Worm (Caenorhabditis elegans) whole organism, dauer: ENCODE results near the gene lgc-50.

ENCODE experiments used
- unc-62 ChIP-seq: sonication (generic microtip); optimal IDR thresholded peaks from 2 replicates; lab custom pipeline; 2017; ENCODE audit warnings: missing biosample characterization, missing genetic modification reagents, missing genetic modification characterization

Gene lgc-50

DNA sequence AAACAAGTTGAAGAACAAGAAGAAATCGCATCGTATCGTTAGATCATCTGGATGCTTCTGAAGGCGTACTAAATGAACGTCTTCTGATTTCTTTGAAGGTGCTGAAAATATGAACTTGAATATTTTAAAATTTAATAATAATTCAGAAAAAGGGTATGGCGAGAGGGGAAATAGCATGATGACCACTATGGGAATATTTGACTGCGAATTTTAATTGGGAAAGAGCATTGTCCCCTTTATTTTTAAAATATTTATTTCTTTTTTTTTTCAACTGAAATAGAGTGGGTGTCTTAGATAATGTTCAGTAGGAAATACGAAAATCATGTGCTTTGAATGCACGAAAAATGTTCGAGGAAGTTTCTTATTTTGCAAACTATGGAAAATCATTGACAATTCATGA is at the start of gene lgc-50:
TSS of gene lgc-50 (minus strand) at position 101 of the 400 bp plus-strand sequence.
- TF ChIP-seq unc-62 (GFP tag; lab: Kevin White, UChicago): no peak

DNA sequence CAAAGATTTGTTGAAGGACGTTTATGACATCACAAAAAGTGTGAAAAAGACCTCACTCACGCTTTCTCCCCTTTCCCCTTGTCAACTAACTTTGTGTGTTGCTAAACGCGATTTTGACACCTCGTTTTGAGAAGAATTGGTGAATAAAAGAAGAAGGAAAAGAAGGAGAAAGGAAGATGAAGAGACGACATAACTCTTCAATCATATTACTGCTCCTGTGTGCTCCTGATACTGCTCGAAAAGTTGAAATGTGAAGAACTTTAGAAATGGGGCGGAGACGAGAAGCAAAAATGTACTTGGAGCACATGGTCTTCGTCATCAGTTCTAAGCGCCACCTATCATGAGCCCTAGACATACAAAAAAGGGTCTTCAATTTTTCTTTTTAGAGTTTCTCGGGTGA is 3.8 kb upstream of the lgc-50 start:
- no peak for TF ChIP-seq unc-62 (GFP tag; lab: Kevin White, UChicago)

DNA sequence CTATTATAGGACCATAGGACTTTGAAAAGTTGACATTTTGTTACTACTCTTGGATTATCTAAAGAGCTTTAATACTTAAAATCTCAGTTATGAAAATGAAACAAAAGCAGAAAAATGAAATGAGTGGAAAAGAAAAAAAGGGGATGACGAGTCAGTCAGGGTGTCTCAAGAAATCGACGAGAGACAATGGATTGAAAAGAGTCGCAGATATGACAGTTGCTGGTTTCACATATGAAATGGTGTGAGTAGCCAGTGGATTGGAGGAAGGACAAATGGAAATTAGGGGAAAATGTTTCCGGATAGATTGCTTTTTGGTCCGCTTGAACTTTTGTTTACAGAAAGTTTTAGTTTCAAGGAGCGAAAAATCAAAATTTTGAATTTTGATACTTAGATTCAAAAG is 1.9 kb upstream of the lgc-50 start:
- no peak for TF ChIP-seq unc-62 (GFP tag; lab: Kevin White, UChicago)

DNA sequence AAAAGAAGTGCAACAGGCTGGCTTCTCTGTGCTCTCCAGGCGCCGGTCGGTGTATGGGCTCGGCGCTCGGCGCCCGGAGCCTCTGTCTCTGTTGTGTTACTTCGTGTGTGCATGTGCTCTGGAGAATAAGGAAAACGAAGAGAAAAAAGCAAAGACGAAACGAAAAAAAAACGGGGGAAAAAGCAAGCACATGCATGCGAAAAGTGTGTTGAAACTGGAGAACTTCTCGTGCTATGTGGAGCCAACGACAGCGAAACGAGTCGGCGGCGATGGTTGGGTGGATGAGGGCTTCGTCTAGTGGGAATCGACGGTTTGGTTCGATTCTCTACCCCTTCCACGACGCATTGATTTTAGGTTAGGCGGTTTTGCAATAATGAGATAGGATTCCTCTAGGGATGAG is 7.9 kb downstream of the lgc-50 start:
- TF ChIP-seq unc-62 (GFP tag; lab: Kevin White, UChicago): no peak

DNA sequence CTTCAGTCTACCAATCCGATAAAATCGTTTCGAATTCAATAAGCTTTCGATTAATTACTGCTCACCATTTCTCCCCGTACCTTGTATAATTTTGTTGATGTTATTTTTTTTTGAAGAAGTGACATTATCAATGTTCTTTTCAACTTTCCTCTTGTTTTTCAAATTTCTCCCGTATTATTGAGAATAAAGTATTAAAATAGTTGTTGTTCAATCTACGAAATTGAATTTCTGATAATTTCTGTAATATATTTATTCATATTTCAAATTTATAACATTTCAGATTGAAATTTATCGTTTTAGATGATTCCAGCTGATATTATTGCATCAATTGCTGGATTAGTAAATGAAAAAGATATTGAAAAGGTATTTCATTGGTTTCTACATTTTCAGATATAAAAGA is 9.3 kb downstream of the lgc-50 start, which contains the start of gene trd-1:
TSS of gene trd-1 (plus strand) at position 301 of the 400 bp plus-strand sequence.
- TF ChIP-seq unc-62 (GFP tag; lab: Kevin White, UChicago): no peak

DNA sequence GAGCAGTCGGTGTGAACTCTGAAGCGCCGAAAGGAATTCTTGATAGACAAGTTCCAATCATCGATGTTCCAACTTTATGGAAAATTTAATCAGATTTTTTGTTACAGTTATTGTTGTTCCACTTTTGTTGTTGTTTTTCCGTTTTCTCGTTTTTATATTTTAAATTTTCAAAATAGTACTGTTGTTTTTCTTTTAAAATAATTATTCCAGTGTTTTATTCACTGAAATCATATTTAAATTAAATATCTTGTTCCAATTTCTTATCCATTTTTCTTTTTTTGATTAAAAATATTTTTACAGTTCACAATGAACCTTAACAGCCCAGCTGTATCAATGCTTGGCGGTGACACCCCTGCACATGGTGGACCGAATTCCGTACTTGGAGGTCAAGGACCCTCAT is 11.5 kb downstream of the lgc-50 start, which contains the start of gene tbp-1:
TSS of gene tbp-1 (plus strand) at position 301 of the 400 bp plus-strand sequence.
- TF ChIP-seq unc-62 (GFP tag; lab: Kevin White, UChicago): no peak

DNA sequence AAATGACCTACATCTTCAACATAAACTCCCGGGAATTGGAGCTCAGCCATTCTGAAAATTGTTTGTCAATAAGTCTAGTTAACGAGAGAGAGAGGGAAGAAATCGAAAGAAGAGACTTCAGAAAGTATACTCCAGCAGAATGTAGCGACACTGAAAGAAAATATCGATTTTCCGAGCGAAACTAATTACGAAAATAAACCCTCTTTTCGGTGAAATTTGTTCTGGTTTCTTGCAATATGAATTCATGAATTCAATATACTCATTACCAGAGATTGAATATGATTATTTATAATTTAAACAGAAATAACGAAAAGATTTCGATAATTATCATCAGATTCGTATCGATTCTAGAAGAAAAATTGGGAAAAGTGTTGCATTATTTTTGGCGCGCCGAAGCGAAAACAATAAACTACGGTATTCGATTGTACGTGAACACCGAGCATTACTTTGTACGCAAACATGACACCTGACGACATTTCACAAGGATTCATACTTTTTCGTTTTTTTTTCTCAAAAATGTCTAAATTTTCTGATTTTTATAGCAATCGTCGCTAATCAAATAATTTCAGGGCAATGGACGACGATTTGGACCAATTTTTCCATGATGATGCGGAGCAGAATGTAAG is 13.6 kb downstream of the lgc-50 start, which contains the start of the genes hmg-4 and T20B12.3:
TSS of gene hmg-4 (minus strand) at position 51 of the 626 bp plus-strand sequence.
TSS of gene T20B12.3 (plus strand) at position 570 of the 626 bp plus-strand sequence.
- no peak for TF ChIP-seq unc-62 (GFP tag; lab: Kevin White, UChicago)

DNA sequence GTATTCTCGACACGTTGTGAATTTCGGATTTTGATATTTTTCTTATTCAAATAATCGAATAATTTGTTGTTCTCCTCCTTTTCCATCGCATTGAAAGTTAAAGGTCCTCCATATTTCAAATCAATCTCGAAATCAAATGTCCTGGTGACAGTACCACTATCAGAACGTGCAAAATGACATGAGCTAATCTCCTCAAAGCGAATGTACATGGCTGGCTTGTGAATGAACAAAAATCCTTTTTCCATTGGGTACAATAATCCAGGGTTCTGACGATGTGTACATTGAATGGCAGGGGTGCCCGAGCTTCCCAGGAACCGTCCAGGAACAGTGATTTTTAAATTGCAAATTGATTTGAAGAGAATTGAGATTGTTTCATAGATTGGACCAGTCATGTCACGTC is 15.1 kb downstream of the lgc-50 start:
- TF ChIP-seq unc-62 (GFP tag; lab: Kevin White, UChicago): no peak

DNA sequence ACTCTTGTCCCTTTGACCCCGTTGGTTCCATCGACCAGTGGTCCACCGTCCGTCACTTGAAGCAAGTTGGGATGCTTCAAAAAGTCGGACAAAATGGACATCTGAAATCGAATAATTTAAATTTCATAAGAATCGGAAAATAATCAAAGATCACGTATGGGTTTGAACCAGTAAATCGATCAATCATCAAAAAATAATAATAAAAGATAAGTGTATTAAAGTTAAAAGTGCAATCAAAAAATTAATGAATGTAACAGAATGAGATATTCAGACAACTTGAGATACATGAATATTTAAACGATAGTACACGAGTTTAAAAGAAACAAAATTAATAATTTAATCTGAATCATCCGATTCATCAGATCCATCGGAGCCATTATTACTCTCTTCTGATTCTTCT is 16.3 kb downstream of the lgc-50 start, which contains the start of gene T20B12.7:
TSS of gene T20B12.7 (minus strand) at position 101 of the 400 bp plus-strand sequence.
- no peak for TF ChIP-seq unc-62 (GFP tag; lab: Kevin White, UChicago)

DNA sequence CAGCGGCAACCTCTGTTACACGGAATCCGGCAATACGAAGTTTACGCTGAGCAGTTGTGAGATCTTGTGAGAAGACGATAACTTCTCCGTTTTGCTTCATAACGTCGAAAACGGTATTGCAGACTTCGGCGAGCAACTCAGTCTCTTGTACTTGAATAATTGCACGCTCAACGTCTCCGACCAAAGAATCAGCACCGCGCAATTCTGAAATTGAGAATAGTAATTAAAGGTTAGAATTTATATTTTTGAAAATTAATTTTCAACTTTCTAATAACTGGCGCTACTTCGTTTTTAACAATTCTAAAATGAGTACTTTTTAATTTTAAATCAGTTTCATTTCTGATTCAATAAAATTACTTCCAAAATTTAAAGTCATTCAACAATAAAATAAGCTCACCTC is 16.7 kb downstream of the lgc-50 start:
- no peak for TF ChIP-seq unc-62 (GFP tag; lab: Kevin White, UChicago)

DNA sequence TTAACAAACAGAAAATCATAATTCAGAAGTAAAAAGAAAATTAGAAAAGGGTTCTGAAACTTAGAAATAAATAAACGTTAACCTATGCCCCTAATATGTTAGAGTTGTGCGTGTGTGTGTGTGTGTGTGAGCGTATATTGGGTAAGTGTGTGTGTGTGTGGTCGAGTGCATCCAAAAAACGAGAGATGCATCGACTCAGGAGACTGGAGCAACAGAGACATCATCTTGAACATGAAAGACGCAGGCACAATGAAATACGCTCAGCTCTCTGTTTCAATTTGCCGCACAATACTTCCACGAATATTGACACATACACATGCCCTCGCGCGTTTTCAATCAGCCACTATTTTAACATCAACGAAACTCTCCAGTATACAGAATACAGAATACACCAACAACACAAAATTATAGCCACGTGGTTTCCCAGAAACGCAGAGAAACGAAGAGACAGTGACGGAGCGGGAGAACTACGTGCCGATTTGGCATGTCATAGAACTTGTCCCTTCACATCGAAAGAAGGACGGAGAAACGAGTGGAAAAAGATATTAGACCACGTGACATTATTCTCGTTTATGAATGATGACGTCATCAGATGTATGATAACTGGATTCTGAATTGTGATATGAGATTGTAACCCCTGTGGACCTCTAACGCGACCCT is 19.0 kb downstream of the lgc-50 start:
- no peak for TF ChIP-seq unc-62 (GFP tag; lab: Kevin White, UChicago)

DNA sequence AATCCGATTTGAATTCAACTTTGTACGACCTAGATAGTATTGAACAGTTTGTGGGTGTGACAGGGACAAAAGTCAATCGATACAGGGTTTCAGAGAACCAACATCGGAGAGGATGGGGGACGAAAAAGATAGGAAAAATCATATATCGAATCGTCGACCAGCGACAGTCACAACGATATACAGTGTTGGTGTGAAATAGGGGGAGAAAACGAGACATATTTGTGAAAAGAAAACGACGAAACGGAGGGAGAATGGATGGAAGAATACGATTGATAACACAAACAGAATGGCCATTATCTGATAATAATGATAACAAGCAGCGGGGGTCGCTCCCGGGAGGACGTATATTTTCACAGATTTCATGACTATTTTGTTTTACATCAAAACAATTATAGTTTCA is 19.8 kb downstream of the lgc-50 start:
- no peak for TF ChIP-seq unc-62 (GFP tag; lab: Kevin White, UChicago)

DNA sequence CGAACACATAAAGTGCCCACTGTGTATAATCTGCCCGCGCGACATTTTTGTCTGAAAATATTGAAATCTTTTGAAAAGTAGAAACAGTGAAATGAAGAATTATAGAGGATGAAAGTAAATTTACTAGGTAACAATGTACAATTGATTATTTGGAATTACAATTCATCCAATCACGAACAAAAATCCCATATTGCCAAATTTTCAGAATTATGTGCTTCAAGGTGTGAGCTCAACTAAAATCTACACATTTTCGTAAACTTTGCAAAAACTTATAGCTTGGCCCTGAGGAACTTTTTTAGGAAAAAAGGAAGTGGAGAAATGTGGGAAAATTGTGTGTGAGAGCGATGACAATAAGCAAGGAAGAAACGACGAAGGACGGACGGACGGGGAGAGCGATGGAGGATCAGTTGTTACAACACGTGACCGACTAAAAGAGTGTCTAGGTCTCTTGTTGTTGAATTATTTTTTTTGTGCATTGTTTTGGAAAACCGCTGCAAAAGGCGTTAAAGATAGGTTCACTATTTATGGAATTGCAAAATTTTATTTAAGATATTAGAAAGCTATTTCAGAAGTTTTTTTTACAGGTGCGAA is 20.5 kb downstream of the lgc-50 start, which contains the start of gene mml-1:
TSS of gene mml-1 (minus strand) at position 51 of the 591 bp plus-strand sequence.
- no peak for TF ChIP-seq unc-62 (GFP tag; lab: Kevin White, UChicago)

DNA sequence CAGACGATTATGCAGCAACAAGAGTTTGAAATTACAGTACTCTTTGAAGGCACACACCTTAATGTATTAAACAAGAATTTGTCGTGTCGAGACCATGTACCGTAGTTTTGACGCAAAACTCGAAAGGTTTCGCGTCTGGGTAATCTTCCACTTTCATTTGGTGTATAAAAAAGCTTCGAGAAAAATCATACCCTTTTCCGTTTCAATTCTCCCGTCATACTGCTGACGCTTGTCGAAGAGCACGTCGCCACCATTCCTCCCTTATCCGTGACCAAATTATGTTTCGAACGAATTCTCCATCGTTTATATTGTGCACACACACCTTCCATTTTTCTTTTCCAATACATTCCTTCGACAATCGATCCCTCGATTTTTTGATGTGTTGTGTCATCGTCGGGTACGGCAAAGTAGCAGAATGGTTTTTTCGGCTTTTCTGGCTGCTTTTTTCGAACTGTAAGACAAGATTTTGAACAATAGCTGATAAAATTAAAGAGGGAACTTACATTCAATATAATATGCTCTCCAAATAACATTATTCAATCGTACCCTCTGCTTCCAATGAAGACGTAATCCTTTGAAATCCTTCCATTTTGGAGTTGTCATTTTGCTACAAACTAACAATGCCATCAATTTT is 21.3 kb downstream of the lgc-50 start:
- TF ChIP-seq unc-62 (GFP tag; lab: Kevin White, UChicago): no peak

DNA sequence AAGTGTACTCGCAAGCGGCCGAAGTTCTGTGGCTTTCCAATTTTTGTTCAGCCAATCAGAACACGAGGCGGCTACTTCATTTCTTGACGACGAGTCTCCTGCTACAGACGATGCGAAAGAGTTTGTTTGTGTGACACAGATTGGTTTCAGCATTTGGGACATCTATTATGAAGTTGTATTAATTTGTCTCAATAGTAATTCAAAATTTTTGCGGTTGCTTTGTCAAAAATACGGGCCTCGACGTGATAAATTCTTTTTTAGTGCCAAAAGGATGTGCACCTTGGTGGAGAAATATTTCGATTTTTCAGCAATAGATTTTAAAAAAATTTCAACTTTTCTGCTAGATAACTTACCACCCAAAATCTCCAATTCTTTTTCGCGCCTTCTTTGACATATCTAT is 24.7 kb downstream of the lgc-50 start:
- TF ChIP-seq unc-62 (GFP tag; lab: Kevin White, UChicago): no peak
